Fruit fly (Drosophila melanogaster) ovary, adult (tissue): Measurements from ENCODE around the gene Pex2.

Source experiments
- CG17801 ChIP-seq: fragments of 200-800 bp; optimal IDR thresholded peaks from 2 replicates; lab custom pipeline; 2019; ENCODE audit warnings: missing biosample characterization, mild to moderate bottlenecking, missing genetic modification characterization, moderate library complexity; ENCODE audit not compliant: partially characterized antibody

Gene Pex2

dm6 chr3L:8323817-8324216 lies 15.0 kb upstream of the Pex2 start:
- TF ChIP-seq CG17801 (GFP tag; lab: Kevin White, UChicago), result no peak

dm6 chr3L:8325559-8325958 lies 13.3 kb upstream of the Pex2 start, which contains the start of gene CG34461:
Gene CG34461 (plus strand): TSS chr3L:8325859.
- no peak for TF ChIP-seq CG17801 (GFP tag; lab: Kevin White, UChicago)

dm6 chr3L:8328283-8328682 lies 10.6 kb upstream of the Pex2 start, which contains the start of gene CG34462:
Gene CG34462 (plus strand): TSS chr3L:8328583.
- TF ChIP-seq CG17801 (GFP tag; lab: Kevin White, UChicago), result no peak

dm6 chr3L:8329005-8329404 lies 9.8 kb upstream of the Pex2 start:
- TF ChIP-seq CG17801 (GFP tag; lab: Kevin White, UChicago), result no peak

dm6 chr3L:8331414-8331813 lies 7.4 kb upstream of the Pex2 start:
- no peak for TF ChIP-seq CG17801 (GFP tag; lab: Kevin White, UChicago)

- TF ChIP-seq CG17801 (GFP tag; lab: Kevin White, UChicago), result no peak
Measured at dm6 chr3L:8333574-8333973, 5.3 kb upstream of the Pex2 start.

dm6 chr3L:8334338-8334737 lies 4.5 kb upstream of the Pex2 start:
- TF ChIP-seq CG17801 (GFP tag; lab: Kevin White, UChicago), result no peak

- no peak for TF ChIP-seq CG17801 (GFP tag; lab: Kevin White, UChicago)
Measured at dm6 chr3L:8336372-8336771, 2.5 kb upstream of the Pex2 start, which contains the start of gene Cpr66Cb. Gene Cpr66Cb (plus strand): TSS chr3L:8336672.

- TF ChIP-seq CG17801 (GFP tag; lab: Kevin White, UChicago), result peak; percentile 52
Measured at dm6 chr3L:8340264-8341095, 1.6 kb downstream of the Pex2 start, which contains the start of the genes Prim1 and CG7083. Gene Prim1 (plus strand): TSS chr3L:8340314. Gene CG7083 (plus strand): TSS chr3L:8340785.

- no peak for TF ChIP-seq CG17801 (GFP tag; lab: Kevin White, UChicago)
Measured at dm6 chr3L:8345182-8345581, 6.3 kb downstream of the Pex2 start.

dm6 chr3L:8346100-8346980 lies 7.5 kb downstream of the Pex2 start, which contains the start of the genes CG7182 and GAPcenA:
Gene CG7182 (minus strand): TSS chr3L:8346382.
Gene GAPcenA (plus strand): TSS chr3L:8346561.
- TF ChIP-seq CG17801 (GFP tag; lab: Kevin White, UChicago), result peak; percentile 82

- no peak for TF ChIP-seq CG17801 (GFP tag; lab: Kevin White, UChicago)
Measured at dm6 chr3L:8347346-8347745, 8.5 kb downstream of the Pex2 start.

- TF ChIP-seq CG17801 (GFP tag; lab: Kevin White, UChicago), result no peak
Measured at dm6 chr3L:8356196-8356595, 17.3 kb downstream of the Pex2 start, which contains the start of gene Culd. Gene Culd (minus strand): TSS chr3L:8356296.

dm6 chr3L:8358138-8358537 lies 19.3 kb downstream of the Pex2 start:
- peak; percentile 10 for TF ChIP-seq CG17801 (GFP tag; lab: Kevin White, UChicago)
